Fruit fly (Drosophila melanogaster) whole organism, prepupa: Measurements from ENCODE around the gene Nprl2.

Source experiments
- Blimp-1 ChIP-seq: fragments of 200-800 bp; sonication (Bioruptor generic); optimal IDR thresholded peaks from 3 replicates; lab custom pipeline; 2017; ENCODE audit warnings: missing biosample characterization, missing genetic modification characterization, mild to moderate bottlenecking, moderate library complexity, missing genetic modification reagents
- CG10631 ChIP-seq: fragments of 200-800 bp; sonication (Bioruptor generic); optimal IDR thresholded peaks from 2 replicates; lab custom pipeline; 2016; ENCODE audit warnings: missing biosample characterization, missing genetic modification characterization
- CG10669 ChIP-seq: fragments of 200-800 bp; sonication (Bioruptor generic); optimal IDR thresholded peaks from 3 replicates; lab custom pipeline; 2018; ENCODE audit warnings: missing biosample characterization, mild to moderate bottlenecking, missing genetic modification characterization, moderate library complexity
- CG11294 ChIP-seq: fragments of 200-800 bp; sonication (Bioruptor generic); IDR thresholded peaks from 2 replicates; pipeline ENCODE4 v1.3.6; 2022; ENCODE audit warnings: missing biosample characterization, missing genetic modification characterization
- CG11762 ChIP-seq: fragments of 200-800 bp; sonication (Bioruptor generic); optimal IDR thresholded peaks from 3 replicates; lab custom pipeline; 2016; ENCODE audit warnings: missing biosample characterization, missing genetic modification characterization; ENCODE audit not compliant: insufficient read depth
- CG15336 ChIP-seq: fragments of 200-800 bp; sonication (Bioruptor generic); IDR thresholded peaks from 2 replicates; pipeline ENCODE4 v1.3.6; 2022; ENCODE audit warnings: missing biosample characterization, missing genetic modification characterization
- CG1621 ChIP-seq: fragments of 200-800 bp; sonication (Bioruptor generic); optimal IDR thresholded peaks from 3 replicates; lab custom pipeline; 2018; ENCODE audit warnings: missing biosample characterization, mild to moderate bottlenecking, missing genetic modification characterization
- CG16779 ChIP-seq: fragments of 200-800 bp; sonication (Bioruptor generic); optimal IDR thresholded peaks from 3 replicates; lab custom pipeline; 2017; ENCODE audit warnings: missing biosample characterization, mild to moderate bottlenecking, missing genetic modification characterization
- CG3032 ChIP-seq: fragments of 200-800 bp; optimal IDR thresholded peaks from 2 replicates; lab custom pipeline; 2019; ENCODE audit warnings: missing biosample characterization, mild to moderate bottlenecking, missing genetic modification characterization, moderate library complexity
- CG31627 ChIP-seq: fragments of 200-800 bp; sonication (Bioruptor generic); optimal IDR thresholded peaks from 3 replicates; lab custom pipeline; 2016; ENCODE audit warnings: missing biosample characterization, missing genetic modification characterization
- CG4318 ChIP-seq: fragments of 200-800 bp; sonication (Bioruptor generic); optimal IDR thresholded peaks from 3 replicates; lab custom pipeline; 2017; ENCODE audit warnings: missing biosample characterization, mild to moderate bottlenecking, missing genetic modification characterization
- CG6163 ChIP-seq: fragments of 200-800 bp; sonication (Bioruptor generic); IDR thresholded peaks from 3 replicates; pipeline ENCODE4 v1.3.6; 2022; ENCODE audit warnings: missing biosample characterization, missing genetic modification characterization
- CG6276 ChIP-seq: fragments of 200-800 bp; sonication (Bioruptor generic); optimal IDR thresholded peaks from 2 replicates; lab custom pipeline; 2017; ENCODE audit warnings: missing biosample characterization, mild to moderate bottlenecking, missing genetic modification characterization
- CG6792 ChIP-seq: fragments of 200-800 bp; sonication (Bioruptor generic); optimal IDR thresholded peaks from 3 replicates; lab custom pipeline; 2016; ENCODE audit warnings: missing biosample characterization, missing genetic modification characterization
- CG6808 ChIP-seq: fragments of 200-800 bp; sonication (Bioruptor generic); optimal IDR thresholded peaks from 3 replicates; lab custom pipeline; 2017; ENCODE audit warnings: missing biosample characterization, missing genetic modification characterization, mild to moderate bottlenecking, moderate library complexity, missing genetic modification reagents
- CG6854 ChIP-seq: fragments of 200-800 bp; sonication (Bioruptor generic); optimal IDR thresholded peaks from 2 replicates; lab custom pipeline; 2017; ENCODE audit warnings: missing biosample characterization, mild to moderate bottlenecking, missing genetic modification characterization
- CG7368 ChIP-seq: fragments of 200-800 bp; sonication (Bioruptor generic); optimal IDR thresholded peaks from 3 replicates; lab custom pipeline; 2016; ENCODE audit warnings: missing biosample characterization, missing genetic modification characterization
- CG8119 ChIP-seq: fragments of 200-800 bp; sonication (Bioruptor generic); IDR thresholded peaks from 3 replicates; pipeline ENCODE4 v1.3.6; 2022; ENCODE audit warnings: missing biosample characterization, missing genetic modification characterization
- CG8319 ChIP-seq: fragments of 200-800 bp; sonication (Bioruptor generic); optimal IDR thresholded peaks from 3 replicates; lab custom pipeline; 2016; ENCODE audit warnings: missing biosample characterization, missing genetic modification characterization
- CG8632 ChIP-seq: fragments of 200-800 bp; sonication (Bioruptor generic); optimal IDR thresholded peaks from 3 replicates; lab custom pipeline; 2016; ENCODE audit warnings: missing biosample characterization, missing genetic modification characterization
- CG9139 ChIP-seq: fragments of 200-800 bp; sonication (Bioruptor generic); optimal IDR thresholded peaks from 3 replicates; lab custom pipeline; 2017; ENCODE audit warnings: missing biosample characterization, mild to moderate bottlenecking, missing genetic modification characterization
- Eip75B ChIP-seq: fragments of 200-800 bp; sonication (Bioruptor generic); optimal IDR thresholded peaks from 3 replicates; lab custom pipeline; 2016; ENCODE audit warnings: missing biosample characterization, missing genetic modification characterization
- Eip93F ChIP-seq: fragments of 200-800 bp; sonication (Bioruptor generic); optimal IDR thresholded peaks from 2 replicates; lab custom pipeline; 2016; ENCODE audit warnings: missing biosample characterization, mild to moderate bottlenecking, missing genetic modification characterization
- Ets21C ChIP-seq: fragments of 200-800 bp; sonication (Bioruptor generic); optimal IDR thresholded peaks from 3 replicates; lab custom pipeline; 2016; ENCODE audit warnings: missing biosample characterization, missing genetic modification characterization
- Ets96B ChIP-seq: fragments of 200-800 bp; optimal IDR thresholded peaks from 2 replicates; lab custom pipeline; 2019; ENCODE audit warnings: missing biosample characterization, mild to moderate bottlenecking, missing genetic modification characterization, moderate library complexity
- Gug ChIP-seq: fragments of 200-800 bp; sonication (Bioruptor generic); IDR thresholded peaks from 2 replicates; pipeline ENCODE4 v1.3.6; 2022; ENCODE audit warnings: missing biosample characterization, missing genetic modification characterization
- Hr38 ChIP-seq: sonication (Bioruptor generic); optimal IDR thresholded peaks from 2 replicates; lab custom pipeline; 2016; ENCODE audit warnings: missing biosample characterization, missing genetic modification characterization
- Hr39 ChIP-seq: fragments of 200-800 bp; sonication (Bioruptor generic); optimal IDR thresholded peaks from 2 replicates; lab custom pipeline; 2016; ENCODE audit warnings: missing biosample characterization, missing genetic modification characterization
- Hr4 ChIP-seq: fragments of 200-800 bp; sonication (Bioruptor generic); optimal IDR thresholded peaks from 3 replicates; lab custom pipeline; 2016; ENCODE audit warnings: missing biosample characterization, missing genetic modification characterization
- Lpt ChIP-seq: fragments of 200-800 bp; sonication (Bioruptor generic); optimal IDR thresholded peaks from 3 replicates; lab custom pipeline; 2016; ENCODE audit warnings: missing biosample characterization, missing genetic modification characterization
- Met ChIP-seq: fragments of 200-800 bp; sonication (Bioruptor generic); optimal IDR thresholded peaks from 3 replicates; lab custom pipeline; 2016; ENCODE audit warnings: missing biosample characterization, missing genetic modification characterization
- OdsH ChIP-seq: fragments of 200-800 bp; sonication (Bioruptor generic); optimal IDR thresholded peaks from 3 replicates; lab custom pipeline; 2016; ENCODE audit warnings: missing biosample characterization, missing genetic modification characterization
- Smox ChIP-seq: fragments of 200-800 bp; sonication (Bioruptor generic); optimal IDR thresholded peaks from 3 replicates; lab custom pipeline; 2016; ENCODE audit warnings: missing biosample characterization, missing genetic modification characterization
- Sox102F ChIP-seq: fragments of 200-800 bp; sonication (Bioruptor generic); optimal IDR thresholded peaks from 2 replicates; lab custom pipeline; 2016; ENCODE audit warnings: missing biosample characterization, mild to moderate bottlenecking, missing genetic modification characterization
- Sox14 ChIP-seq: fragments of 200-800 bp; sonication (Bioruptor generic); optimal IDR thresholded peaks from 3 replicates; lab custom pipeline; 2016; ENCODE audit warnings: missing biosample characterization, missing genetic modification characterization
- Sox15 ChIP-seq: fragments of 200-800 bp; sonication (Bioruptor generic); optimal IDR thresholded peaks from 3 replicates; lab custom pipeline; 2016; ENCODE audit warnings: missing biosample characterization, missing genetic modification characterization
- achi ChIP-seq: fragments of 200-800 bp; sonication (Bioruptor generic); optimal IDR thresholded peaks from 3 replicates; lab custom pipeline; 2016; ENCODE audit warnings: missing biosample characterization, missing genetic modification characterization
- acj6 ChIP-seq: fragments of 200-800 bp; sonication (Bioruptor generic); optimal IDR thresholded peaks from 3 replicates; lab custom pipeline; 2016; ENCODE audit warnings: missing biosample characterization, missing genetic modification characterization
- cyc ChIP-seq: fragments of 200-800 bp; sonication (Bioruptor generic); optimal IDR thresholded peaks from 3 replicates; lab custom pipeline; 2016; ENCODE audit warnings: missing biosample characterization, missing genetic modification characterization
- dac ChIP-seq: fragments of 200-800 bp; sonication (Bioruptor generic); optimal IDR thresholded peaks from 2 replicates; lab custom pipeline; 2017; ENCODE audit warnings: missing biosample characterization, mild to moderate bottlenecking, missing genetic modification characterization
- dsx ChIP-seq: fragments of 200-800 bp; optimal IDR thresholded peaks from 3 replicates; lab custom pipeline; 2019; ENCODE audit warnings: missing biosample characterization, mild to moderate bottlenecking, missing genetic modification characterization, moderate library complexity; ENCODE audit not compliant: poor library complexity, severe bottlenecking
- eg ChIP-seq: fragments of 200-800 bp; sonication (Bioruptor generic); IDR thresholded peaks from 3 replicates; pipeline ENCODE4 v1.3.6; 2022; ENCODE audit warnings: missing biosample characterization, missing genetic modification characterization
- esn ChIP-seq: fragments of 200-800 bp; sonication (Bioruptor generic); optimal IDR thresholded peaks from 2 replicates; lab custom pipeline; 2016; ENCODE audit warnings: missing biosample characterization, mild to moderate bottlenecking, missing genetic modification characterization, moderate library complexity
- fd85E ChIP-seq: fragments of 200-800 bp; sonication (Bioruptor generic); optimal IDR thresholded peaks from 3 replicates; lab custom pipeline; 2016; ENCODE audit warnings: missing biosample characterization, missing genetic modification characterization
- fkh ChIP-seq: fragments of 200-800 bp; sonication (Bioruptor generic); optimal IDR thresholded peaks from 3 replicates; lab custom pipeline; 2017; ENCODE audit warnings: missing biosample characterization, mild to moderate bottlenecking, missing genetic modification characterization, moderate library complexity
- lz ChIP-seq: fragments of 200-800 bp; sonication (Bioruptor generic); optimal IDR thresholded peaks from 3 replicates; lab custom pipeline; 2016; ENCODE audit warnings: missing biosample characterization, missing genetic modification characterization
- net ChIP-seq: fragments of 200-800 bp; sonication (Bioruptor generic); optimal IDR thresholded peaks from 3 replicates; lab custom pipeline; 2016; ENCODE audit warnings: missing biosample characterization, missing genetic modification characterization
- pdm3 ChIP-seq: fragments of 200-800 bp; sonication (Bioruptor generic); optimal IDR thresholded peaks from 3 replicates; lab custom pipeline; 2016; ENCODE audit warnings: missing biosample characterization, missing genetic modification characterization
- salr ChIP-seq, 2 experiments: fragments of 200-800 bp; sonication (Bioruptor generic); optimal IDR thresholded peaks; 3 replicates each; lab custom pipeline; 2016 to 2018; ENCODE audit warnings: missing biosample characterization in 2 of 2, missing genetic modification characterization in 2 of 2, mild to moderate bottlenecking in 1 of 2
- ss ChIP-seq, 2 experiments: fragments of 200-800 bp; sonication (Bioruptor generic); optimal IDR thresholded peaks; 2 replicates in 1 of 2; 3 replicates in 1 of 2; lab custom pipeline; 2017 to 2018; ENCODE audit warnings: mild to moderate bottlenecking in 2 of 2, missing biosample characterization in 2 of 2, missing genetic modification characterization in 2 of 2, moderate library complexity in 1 of 2
- topi ChIP-seq: fragments of 200-800 bp; sonication (Bioruptor generic); optimal IDR thresholded peaks from 3 replicates; lab custom pipeline; 2016; ENCODE audit warnings: missing biosample characterization, missing genetic modification characterization
- vri ChIP-seq: fragments of 200-800 bp; sonication (Bioruptor generic); optimal IDR thresholded peaks from 3 replicates; lab custom pipeline; 2016; ENCODE audit warnings: missing biosample characterization, mild to moderate bottlenecking, missing genetic modification characterization

Gene Nprl2

dm6 chrX:16871808-16872207, 12.4 kb downstream of the Nprl2 start:
- TF ChIP-seq Smox (peak; percentile 48), CG10669 (peak; percentile 78), Ets21C (GFP tag; lab: Kevin White, UChicago) (peak; percentile 39), Hr39 (GFP tag; lab: Kevin White, UChicago) (peak; percentile 69), CG9139 (peak; percentile 52), CG3032 (peak; percentile 77), vri (GFP tag; lab: Kevin White, UChicago) (peak; percentile 24), Eip75B (peak; percentile 74), esn (GFP tag; lab: Kevin White, UChicago) (peak; percentile 77), CG1621 (tag; lab: Kevin White, UChicago) (peak; percentile 79), eg (GFP tag; lab: Robert Waterston, UW) (peak; percentile 84), lz (GFP tag; lab: Kevin White, UChicago) (peak; percentile 71), ss (GFP tag; optimal IDR thresholded peaks at IDR 0.05; lab: Kevin White, UChicago) (peak; percentile 69 to 73), Hr4 (GFP tag; lab: Kevin White, UChicago) (peak; percentile 85), Eip93F (GFP tag; lab: Kevin White, UChicago) (no peak), Lpt (GFP tag; lab: Kevin White, UChicago) (peak; percentile 82), OdsH (GFP tag; lab: Kevin White, UChicago) (peak; percentile 74), CG6792 (GFP tag; lab: Kevin White, UChicago) (peak; percentile 84), Hr38 (GFP tag; lab: Kevin White, UChicago) (no peak), CG4318 (GFP tag; lab: Kevin White, UChicago) (peak; percentile 71), fkh (GFP tag; lab: Kevin White, UChicago) (no peak), Ets96B (tag; lab: Kevin White, UChicago) (peak; percentile 83), Sox102F (GFP tag; lab: Kevin White, UChicago) (peak; percentile 65), CG7368 (peak; percentile 72), dsx (GFP tag; lab: Kevin White, UChicago) (peak; percentile 84), CG6854 (GFP tag; lab: Kevin White, UChicago) (no peak), Met (GFP tag; lab: Kevin White, UChicago) (peak; percentile 50), CG8119 (GFP tag; lab: Robert Waterston, UW) (peak; percentile 87), CG8319 (GFP tag; lab: Kevin White, UChicago) (peak; percentile 50), CG6163 (GFP tag; lab: Robert Waterston, UW) (peak; percentile 83), pdm3 (GFP tag; lab: Kevin White, UChicago) (peak; percentile 86), CG6808 (GFP tag; lab: Kevin White, UChicago) (peak; percentile 72), CG10631 (GFP tag; lab: Kevin White, UChicago) (peak; percentile 78), net (GFP tag; lab: Kevin White, UChicago) (peak; percentile 72), Sox14 (GFP tag; lab: Kevin White, UChicago) (peak; percentile 82), CG31627 (GFP tag; lab: Kevin White, UChicago) (peak; percentile 61), salr (GFP tag; optimal IDR thresholded peaks at IDR 0.05; lab: Kevin White, UChicago) (peak; percentile 52 to 53), CG11762 (peak; percentile 66), dac (GFP tag; lab: Kevin White, UChicago) (peak; percentile 59), fd85E (GFP tag; lab: Kevin White, UChicago) (peak; percentile 26), CG16779 (tag; lab: Kevin White, UChicago) (peak; percentile 53), Blimp-1 (GFP tag; lab: Kevin White, UChicago) (no peak), Gug (GFP tag; lab: Robert Waterston, UW) (peak; percentile 69), CG11294 (peak; percentile 49), cyc (GFP tag; lab: Kevin White, UChicago) (peak; percentile 20), Sox15 (GFP tag; lab: Kevin White, UChicago) (peak; percentile 58), CG6276 (GFP tag; lab: Kevin White, UChicago) (peak; percentile 76), acj6 (peak; percentile 76), achi (GFP tag; lab: Kevin White, UChicago) (peak; percentile 77), topi (GFP tag; lab: Kevin White, UChicago) (peak; percentile 58), CG15336 (peak; percentile 88), CG8632 (peak; percentile 75)
